Worm (Caenorhabditis elegans) whole organism, L4 larva: ENCODE results near the gene tric-1B.1.

Experiments
- F49E8.2 ChIP-seq: sonication (generic microtip); optimal IDR thresholded peaks from 2 replicates; lab custom pipeline; 2016; ENCODE audit warnings: missing compliant biosample characterization, mild to moderate bottlenecking, missing genetic modification characterization, borderline replicate concordance
- ZK337.2 ChIP-seq: fragments of 200-800 bp; sonication (Bioruptor generic); IDR thresholded peaks from 2 replicates; pipeline ENCODE4 v1.3.6; 2022; ENCODE audit warnings: missing genetic modification reagents, missing genetic modification characterization, missing compliant biosample characterization
- ama-1 ChIP-seq: fragments of 150-350 bp; optimal IDR thresholded peaks from 2 replicates; lab custom pipeline; 2014; ENCODE audit warnings: inconsistent platforms, mixed read lengths
- duxl-1 ChIP-seq: sonication (generic microtip); optimal IDR thresholded peaks from 2 replicates; lab custom pipeline; 2016; ENCODE audit warnings: mild to moderate bottlenecking, missing genetic modification characterization, moderate library complexity, missing compliant biosample characterization; ENCODE audit not compliant: poor library complexity
- egl-43 ChIP-seq: fragments of 200-800 bp; sonication (Bioruptor generic); IDR thresholded peaks from 2 replicates; pipeline ENCODE4 v1.3.6; 2022; ENCODE audit warnings: missing genetic modification reagents, missing genetic modification characterization, missing compliant biosample characterization
- gei-8 ChIP-seq: fragments of 200-800 bp; sonication (Bioruptor generic); optimal IDR thresholded peaks from 2 replicates; lab custom pipeline; 2018; ENCODE audit warnings: mild to moderate bottlenecking, missing genetic modification characterization, missing compliant biosample characterization
- mdl-1 ChIP-seq, 2 experiments: fragments of 150-350 bp in 1 of 2; sonication (generic microtip) in 1 of 2; optimal IDR thresholded peaks; 2 replicates each; lab custom pipeline; 2014 to 2017; ENCODE audit warnings: missing biosample characterization in 2 of 2, missing genetic modification characterization in 2 of 2
- nhr-76 ChIP-seq: fragments of 150-350 bp; optimal IDR thresholded peaks from 2 replicates; lab custom pipeline; 2014; ENCODE audit warnings: missing biosample characterization, missing genetic modification characterization
- pqm-1 ChIP-seq: sonication (generic microtip); optimal IDR thresholded peaks from 2 replicates; lab custom pipeline; 2017; ENCODE audit warnings: missing biosample characterization, missing genetic modification characterization

ce11 chrII:12301233-12301632 is 35.2 kb upstream of the tric-1B.1 start:
- TF ChIP-seq ZK337.2 (no peak), ama-1 (lab: Kevin White, UChicago) (no peak), duxl-1 (tag; lab: Kevin White, UChicago) (no peak), mdl-1 (tag; optimal IDR thresholded peaks at IDR 0.05; lab: Kevin White, UChicago) (no peak), gei-8 (GFP tag; lab: Kevin White, UChicago) (no peak), pqm-1 (tag; lab: Kevin White, UChicago) (no peak), egl-43 (no peak), F49E8.2 (tag; lab: Kevin White, UChicago) (no peak), nhr-76 (no peak)
